Worm (Caenorhabditis elegans) whole organism, late embryonic: ENCODE results near the gene K09C4.4.

Experiments
- C38D4.7 ChIP-seq: fragments of 200-800 bp; sonication (Bioruptor generic); optimal IDR thresholded peaks from 2 replicates; lab custom pipeline; 2018; ENCODE audit warnings: mild to moderate bottlenecking, missing genetic modification characterization, moderate library complexity, missing compliant biosample characterization
- T23F11.4 ChIP-seq: fragments of 200-800 bp; sonication (Bioruptor generic); optimal IDR thresholded peaks from 2 replicates; lab custom pipeline; 2018; ENCODE audit warnings: mild to moderate bottlenecking, missing genetic modification characterization, missing compliant biosample characterization
- ahr-1 ChIP-seq: sonication (generic microtip); optimal IDR thresholded peaks from 2 replicates; lab custom pipeline; 2016; ENCODE audit warnings: missing genetic modification characterization, missing compliant biosample characterization
- ama-1 ChIP-seq: fragments of 150-350 bp; optimal IDR thresholded peaks from 2 replicates; lab custom pipeline; 2014
- ceh-19 ChIP-seq: fragments of 200-800 bp; sonication (Bioruptor generic); optimal IDR thresholded peaks from 2 replicates; lab custom pipeline; 2018; ENCODE audit warnings: mild to moderate bottlenecking, missing genetic modification characterization, missing compliant biosample characterization
- ceh-2 ChIP-seq: sonication (generic microtip); optimal IDR thresholded peaks from 2 replicates; lab custom pipeline; 2016; ENCODE audit warnings: missing genotype, missing genetic modification characterization, missing compliant biosample characterization
- ceh-22 ChIP-seq: sonication (generic microtip); optimal IDR thresholded peaks from 2 replicates; lab custom pipeline; 2017; ENCODE audit warnings: missing biosample characterization, missing genetic modification characterization
- ceh-24 ChIP-seq: sonication (generic microtip); optimal IDR thresholded peaks from 2 replicates; lab custom pipeline; 2016; ENCODE audit warnings: mild to moderate bottlenecking, missing genetic modification characterization, missing compliant biosample characterization
- ceh-30 ChIP-seq: fragments of 150-350 bp; optimal IDR thresholded peaks from 2 replicates; lab custom pipeline; 2014; ENCODE audit warnings: missing biosample characterization, missing genetic modification characterization
- ceh-31 ChIP-seq: sonication (generic microtip); optimal IDR thresholded peaks from 2 replicates; lab custom pipeline; 2016; ENCODE audit warnings: missing genetic modification characterization, missing compliant biosample characterization
- ceh-34 ChIP-seq: sonication (generic microtip); optimal IDR thresholded peaks from 2 replicates; lab custom pipeline; 2016; ENCODE audit warnings: mild to moderate bottlenecking, missing genetic modification characterization, missing compliant biosample characterization
- ceh-45 ChIP-seq: fragments of 200-800 bp; sonication (Bioruptor generic); IDR thresholded peaks from 2 replicates; pipeline ENCODE4 v1.3.6; 2022; ENCODE audit warnings: missing genetic modification reagents, missing genetic modification characterization, missing compliant biosample characterization
- ceh-48 ChIP-seq: sonication (generic microtip); optimal IDR thresholded peaks from 2 replicates; lab custom pipeline; 2016; ENCODE audit warnings: missing genetic modification characterization, inconsistent platforms, missing compliant biosample characterization
- ceh-6 ChIP-seq: fragments of 200-800 bp; sonication (Bioruptor generic); optimal IDR thresholded peaks from 2 replicates; lab custom pipeline; 2018; ENCODE audit warnings: mild to moderate bottlenecking, missing genetic modification characterization, missing compliant biosample characterization
- ceh-9 ChIP-seq: sonication (generic microtip); optimal IDR thresholded peaks from 2 replicates; lab custom pipeline; 2016; ENCODE audit warnings: mild to moderate bottlenecking, missing genetic modification characterization, inconsistent platforms, missing compliant biosample characterization
- che-1 ChIP-seq: sonication (generic microtip); optimal IDR thresholded peaks from 2 replicates; lab custom pipeline; 2016; ENCODE audit warnings: mild to moderate bottlenecking, missing genetic modification characterization, missing compliant biosample characterization
- dmd-4 ChIP-seq: sonication (generic microtip); optimal IDR thresholded peaks from 2 replicates; lab custom pipeline; 2016; ENCODE audit warnings: borderline replicate concordance, missing genetic modification characterization, missing compliant biosample characterization
- dve-1 ChIP-seq: sonication (generic microtip); optimal IDR thresholded peaks from 2 replicates; lab custom pipeline; 2017; ENCODE audit warnings: antibody characterized with exemption, mild to moderate bottlenecking, missing genetic modification characterization, missing compliant biosample characterization
- elt-2 ChIP-seq: sonication (generic microtip); optimal IDR thresholded peaks from 2 replicates; lab custom pipeline; 2016; ENCODE audit warnings: missing genetic modification reagents, missing genetic modification characterization, missing compliant biosample characterization
- elt-4 ChIP-seq: sonication (generic microtip); optimal IDR thresholded peaks from 2 replicates; lab custom pipeline; 2016; ENCODE audit warnings: missing genetic modification characterization, missing compliant biosample characterization
- eyg-1 ChIP-seq: sonication (generic microtip); optimal IDR thresholded peaks from 2 replicates; lab custom pipeline; 2016; ENCODE audit warnings: missing genotype, missing genetic modification characterization, missing compliant biosample characterization
- fax-1 ChIP-seq: sonication (generic microtip); optimal IDR thresholded peaks from 2 replicates; lab custom pipeline; 2016; ENCODE audit warnings: missing genotype, missing genetic modification characterization, missing compliant biosample characterization
- fkh-6 ChIP-seq: sonication (generic microtip); optimal IDR thresholded peaks from 2 replicates; lab custom pipeline; 2016; ENCODE audit warnings: missing genetic modification characterization, missing compliant biosample characterization
- gmeb-2 ChIP-seq: sonication (generic microtip); optimal IDR thresholded peaks from 2 replicates; lab custom pipeline; 2016; ENCODE audit warnings: missing genetic modification characterization, inconsistent platforms, missing compliant biosample characterization
- hlh-15 ChIP-seq: sonication (generic microtip); optimal IDR thresholded peaks from 2 replicates; lab custom pipeline; 2016; ENCODE audit warnings: missing genetic modification characterization, missing compliant biosample characterization
- hlh-30 ChIP-seq: sonication (generic microtip); optimal IDR thresholded peaks from 2 replicates; lab custom pipeline; 2017; ENCODE audit warnings: antibody characterized with exemption, missing genetic modification characterization, missing compliant biosample characterization; ENCODE audit not compliant: insufficient read depth
- hlh-8 ChIP-seq: sonication (generic microtip); optimal IDR thresholded peaks from 2 replicates; lab custom pipeline; 2016; ENCODE audit warnings: missing genotype, missing genetic modification characterization, missing compliant biosample characterization
- lim-6 ChIP-seq: sonication (generic microtip); optimal IDR thresholded peaks from 2 replicates; lab custom pipeline; 2016; ENCODE audit warnings: missing genetic modification characterization, missing compliant biosample characterization
- madf-2 ChIP-seq: sonication (generic microtip); optimal IDR thresholded peaks from 2 replicates; lab custom pipeline; 2017; ENCODE audit warnings: missing genetic modification characterization, missing compliant biosample characterization
- mec-3 ChIP-seq: sonication (generic microtip); optimal IDR thresholded peaks from 2 replicates; lab custom pipeline; 2016; ENCODE audit warnings: borderline replicate concordance, missing genetic modification characterization, missing compliant biosample characterization
- nfya-1 ChIP-seq: sonication (generic microtip); optimal IDR thresholded peaks from 2 replicates; lab custom pipeline; 2017; ENCODE audit warnings: missing genetic modification characterization, mild to moderate bottlenecking, missing compliant biosample characterization, antibody characterized with exemption, moderate library complexity
- nhr-232 ChIP-seq: sonication (generic microtip); optimal IDR thresholded peaks from 2 replicates; lab custom pipeline; 2016; ENCODE audit warnings: missing genetic modification characterization, missing compliant biosample characterization
- npax-4 ChIP-seq: sonication (generic microtip); optimal IDR thresholded peaks from 2 replicates; lab custom pipeline; 2016; ENCODE audit warnings: missing genetic modification characterization, missing compliant biosample characterization
- pag-3 ChIP-seq: sonication (generic microtip); optimal IDR thresholded peaks from 2 replicates; lab custom pipeline; 2016; ENCODE audit warnings: missing compliant biosample characterization, missing genetic modification characterization, borderline replicate concordance
- pax-1 ChIP-seq: fragments of 150-350 bp; optimal IDR thresholded peaks from 2 replicates; lab custom pipeline; 2014; ENCODE audit warnings: missing biosample characterization, missing genetic modification characterization
- pha-4 ChIP-seq: fragments of 150-350 bp; optimal IDR thresholded peaks from 2 replicates; lab custom pipeline; 2018; ENCODE audit warnings: missing biosample characterization, missing genetic modification reagents, missing genetic modification characterization
- pros-1 ChIP-seq: fragments of 150-350 bp; optimal IDR thresholded peaks from 2 replicates; lab custom pipeline; 2014; ENCODE audit warnings: missing biosample characterization, missing genetic modification reagents, missing genetic modification characterization
- sdc-2 ChIP-seq: sonication (generic microtip); optimal IDR thresholded peaks from 2 replicates; lab custom pipeline; 2016; ENCODE audit warnings: missing genotype, missing genetic modification characterization, missing compliant biosample characterization
- syd-9 ChIP-seq: sonication (generic microtip); optimal IDR thresholded peaks from 2 replicates; lab custom pipeline; 2016; ENCODE audit warnings: mild to moderate bottlenecking, missing genetic modification characterization, moderate library complexity, missing compliant biosample characterization
- tbx-2 ChIP-seq: sonication (generic microtip); optimal IDR thresholded peaks from 2 replicates; lab custom pipeline; 2016; ENCODE audit warnings: missing genetic modification characterization, missing compliant biosample characterization
- tbx-7 ChIP-seq: sonication (generic microtip); optimal IDR thresholded peaks from 2 replicates; lab custom pipeline; 2016; ENCODE audit warnings: missing genotype, missing genetic modification characterization, missing compliant biosample characterization
- ttx-3 ChIP-seq: sonication (generic microtip); optimal IDR thresholded peaks from 2 replicates; lab custom pipeline; 2016; ENCODE audit warnings: missing genetic modification reagents, missing genetic modification characterization, missing compliant biosample characterization
- unc-42 ChIP-seq: sonication (generic microtip); optimal IDR thresholded peaks from 2 replicates; lab custom pipeline; 2016; ENCODE audit warnings: missing genotype, missing genetic modification characterization, missing compliant biosample characterization
- unc-55 ChIP-seq: sonication (generic microtip); optimal IDR thresholded peaks from 2 replicates; lab custom pipeline; 2017; ENCODE audit warnings: missing biosample characterization, missing genetic modification reagents, missing genetic modification characterization
- ztf-16 ChIP-seq: sonication (generic microtip); optimal IDR thresholded peaks from 2 replicates; lab custom pipeline; 2017; ENCODE audit warnings: missing genetic modification characterization, missing compliant biosample characterization

Gene K09C4.4

ce11 chrX:3262600-3262999 is 26.7 kb upstream of the K09C4.4 start, which contains the start of gene fbxb-71:
Gene fbxb-71, plus strand, starts transcription at chrX:3262900.
- TF ChIP-seq unc-42 (no peak), ceh-2 (no peak), che-1 (tag; lab: Kevin White, UChicago) (no peak), pax-1 (tag; lab: Kevin White, UChicago) (no peak), syd-9 (tag; lab: Kevin White, UChicago) (no peak), elt-2 (tag; lab: Kevin White, UChicago) (no peak), nfya-1 (tag; lab: Kevin White, UChicago) (no peak), gmeb-2 (no peak)

ce11 chrX:3270806-3271205 is 18.5 kb upstream of the K09C4.4 start, which contains the start of gene sul-1:
Gene sul-1, minus strand, starts transcription at chrX:3270906.
- TF ChIP-seq C38D4.7 (no peak), unc-55 (GFP tag; lab: Kevin White, UChicago) (peak; percentile 3)

ce11 chrX:3271673-3272072 is 17.6 kb upstream of the K09C4.4 start, which contains the start of gene K09C4.9:
Gene K09C4.9, minus strand, starts transcription at chrX:3271773.
- TF ChIP-seq hlh-15 (tag; lab: Kevin White, UChicago) (no peak), npax-4 (tag; lab: Kevin White, UChicago) (no peak), pha-4 (tag; lab: Kevin White, UChicago) (no peak), ttx-3 (tag; lab: Kevin White, UChicago) (no peak), sdc-2 (tag; lab: Kevin White, UChicago) (no peak), hlh-8 (tag; lab: Kevin White, UChicago) (no peak), hlh-30 (tag; lab: Kevin White, UChicago) (no peak), ceh-31 (tag; lab: Kevin White, UChicago) (no peak), ceh-24 (no peak)

ce11 chrX:3272580-3272979 is 16.7 kb upstream of the K09C4.4 start, which contains the start of gene K09C4.7:
Gene K09C4.7, plus strand, starts transcription at chrX:3272880.
- TF ChIP-seq ceh-22 = no peak
- no peak for TF ChIP-seq fax-1 (tag; lab: Kevin White, UChicago)
- no peak for TF ChIP-seq ceh-34
- no peak for TF ChIP-seq pros-1 (tag; lab: Kevin White, UChicago)
- TF ChIP-seq dve-1 (tag; lab: Kevin White, UChicago) = no peak
- no peak for TF ChIP-seq madf-2
- TF ChIP-seq dmd-4 (tag; lab: Kevin White, UChicago) = no peak
- TF ChIP-seq pag-3 = no peak
- no peak for TF ChIP-seq gmeb-2
- no peak for TF ChIP-seq ceh-45 (GFP tag; lab: Robert Waterston, UW)
- no peak for TF ChIP-seq unc-55 (GFP tag; lab: Kevin White, UChicago)
- TF ChIP-seq T23F11.4 (GFP tag; lab: Kevin White, UChicago) = no peak
- no peak for TF ChIP-seq eyg-1
- TF ChIP-seq ceh-19 (GFP tag; lab: Kevin White, UChicago) = no peak
- no peak for TF ChIP-seq pha-4 (tag; lab: Kevin White, UChicago)

ce11 chrX:3280130-3280529 is 9.2 kb upstream of the K09C4.4 start, which contains the start of gene K09C4.10:
Gene K09C4.10, minus strand, starts transcription at chrX:3280230.
- TF ChIP-seq tbx-2 (tag; lab: Kevin White, UChicago) = no peak

ce11 chrX:3282306-3282705 is 7.0 kb upstream of the K09C4.4 start, which contains the start of gene K09C4.5:
Gene K09C4.5, plus strand, starts transcription at chrX:3282631.
- TF ChIP-seq ama-1 (lab: Kevin White, UChicago) = no peak
- no peak for TF ChIP-seq ceh-30
- TF ChIP-seq nfya-1 (tag; lab: Kevin White, UChicago) = no peak
- no peak for TF ChIP-seq hlh-8 (tag; lab: Kevin White, UChicago)
- TF ChIP-seq fkh-6 (tag; lab: Kevin White, UChicago) = no peak
- TF ChIP-seq tbx-2 (tag; lab: Kevin White, UChicago) = no peak
- TF ChIP-seq ahr-1 (tag; lab: Kevin White, UChicago) = no peak
- TF ChIP-seq ceh-48 (tag; lab: Kevin White, UChicago) = no peak
- no peak for TF ChIP-seq ceh-6 (GFP tag; lab: Kevin White, UChicago)
- TF ChIP-seq ztf-16 (tag; lab: Kevin White, UChicago) = no peak
- TF ChIP-seq tbx-7 = no peak
- TF ChIP-seq eyg-1 = no peak
- no peak for TF ChIP-seq elt-4
- TF ChIP-seq nhr-232 = no peak
- no peak for TF ChIP-seq ceh-9
- TF ChIP-seq mec-3 (tag; lab: Kevin White, UChicago) = no peak
- TF ChIP-seq lim-6 = no peak
- TF ChIP-seq ceh-45 (GFP tag; lab: Robert Waterston, UW) = no peak
